Worm (Caenorhabditis elegans) whole organism, early embryonic: ENCODE data around the gene fezf-1.

Experiments used
- ama-1 ChIP-seq: fragments of 150-350 bp; optimal IDR thresholded peaks from 2 replicates; lab custom pipeline; 2014
- ceh-13 ChIP-seq: fragments of 200-800 bp; sonication (Bioruptor generic); optimal IDR thresholded peaks from 2 replicates; lab custom pipeline; 2018; ENCODE audit warnings: mild to moderate bottlenecking, missing genetic modification characterization, missing compliant biosample characterization
- ceh-36 ChIP-seq: sonication (generic microtip); optimal IDR thresholded peaks from 2 replicates; lab custom pipeline; 2016; ENCODE audit warnings: missing genetic modification characterization, inconsistent platforms, missing compliant biosample characterization
- flt-1 ChIP-seq: fragments of 200-800 bp; sonication (Bioruptor generic); IDR thresholded peaks from 2 replicates; pipeline ENCODE4 v1.3.6; 2022; ENCODE audit warnings: missing genetic modification characterization, missing compliant biosample characterization
- hmbx-1 ChIP-seq: sonication (generic microtip); optimal IDR thresholded peaks from 2 replicates; lab custom pipeline; 2016; ENCODE audit warnings: mild to moderate bottlenecking, missing genetic modification characterization, missing compliant biosample characterization
- hmg-4 ChIP-seq: fragments of 200-800 bp; sonication (Bioruptor generic); optimal IDR thresholded peaks from 2 replicates; lab custom pipeline; 2018; ENCODE audit warnings: mild to moderate bottlenecking, missing genetic modification characterization, missing compliant biosample characterization
- hnd-1 ChIP-seq: sonication (generic microtip); optimal IDR thresholded peaks from 2 replicates; lab custom pipeline; 2016; ENCODE audit warnings: missing genetic modification characterization, missing compliant biosample characterization
- pes-1 ChIP-seq: fragments of 200-800 bp; sonication (Bioruptor generic); IDR thresholded peaks from 2 replicates; pipeline ENCODE4 v1.3.6; 2022; ENCODE audit warnings: missing genetic modification reagents, missing genetic modification characterization, missing compliant biosample characterization
- scrt-1 ChIP-seq: fragments of 200-800 bp; sonication (Bioruptor generic); IDR thresholded peaks from 2 replicates; pipeline ENCODE4 v1.3.6; 2022; ENCODE audit warnings: missing genetic modification characterization, missing compliant biosample characterization
- sea-1 ChIP-seq: fragments of 200-800 bp; sonication (Bioruptor generic); conservative IDR thresholded peaks from 2 replicates; pipeline ENCODE4 v1.3.6; 2022; ENCODE audit warnings: missing genetic modification characterization, missing compliant biosample characterization

- TF ChIP-seq hmbx-1 (tag; lab: Kevin White, UChicago) (no peak), hnd-1 (tag; lab: Kevin White, UChicago) (no peak), flt-1 (GFP tag; lab: Robert Waterston, UW) (no peak), ceh-36 (tag; lab: Kevin White, UChicago) (no peak), pes-1 (GFP tag; lab: Robert Waterston, UW) (no peak), ama-1 (lab: Kevin White, UChicago) (no peak), ceh-13 (no peak), sea-1 (GFP tag; lab: Robert Waterston, UW) (no peak), scrt-1 (GFP tag; lab: Robert Waterston, UW) (no peak), hmg-4 (no peak)
Measured at ce11 chrIV:13422200-13422599, 43.7 kb upstream of the fezf-1 start, which contains the start of gene nol-9.
